Worm (Caenorhabditis elegans): ENCODE data around the gene rmd-1.

DNA sequence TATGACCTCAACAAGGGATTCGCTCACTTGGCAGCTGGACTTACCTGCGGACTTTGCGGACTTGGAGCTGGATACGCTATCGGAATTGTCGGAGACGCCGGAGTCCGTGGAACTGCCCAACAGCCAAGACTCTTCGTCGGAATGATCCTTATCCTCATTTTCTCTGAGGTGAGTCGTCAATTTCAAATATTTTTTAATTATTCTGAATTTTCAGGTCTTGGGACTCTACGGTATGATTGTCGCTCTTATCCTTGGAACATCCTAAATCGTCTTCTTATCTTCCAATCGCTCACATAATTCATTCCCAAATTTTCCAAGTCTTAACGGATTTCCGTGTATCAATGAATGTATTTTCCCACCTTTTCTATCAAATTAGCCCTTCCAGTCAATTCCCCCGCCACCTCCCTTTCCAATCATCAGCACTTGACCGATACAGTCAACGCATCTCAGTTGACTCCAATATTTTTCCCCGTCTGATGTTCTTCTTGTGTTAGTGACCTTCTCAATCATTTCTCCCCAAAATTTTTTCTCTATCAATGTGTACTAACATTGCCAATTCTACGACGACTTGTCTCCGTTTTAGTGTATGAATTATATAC lies 23.7 kb downstream of the rmd-1 start, which contains the start of gene R10E11.6:
- no peak for TF ChIP-seq snpc-4 (tag; optimal IDR thresholded peaks at IDR 0.05)
- no peak for TF ChIP-seq unc-62 (GFP tag; optimal IDR thresholded peaks at IDR 0.05)
- no peak for TF ChIP-seq mls-2 (tag; optimal IDR thresholded peaks at IDR 0.05)
- no peak for TF ChIP-seq sptf-1 (tag; optimal IDR thresholded peaks at IDR 0.05)
- TF ChIP-seq nhr-76 (tag; optimal IDR thresholded peaks at IDR 0.05), result no peak
